Worm (Caenorhabditis elegans) whole organism, L2 larva: ENCODE measurements around the gene F56B3.2.

ENCODE experiments used
- R02D3.7 ChIP-seq: fragments of 150-350 bp; optimal IDR thresholded peaks from 2 replicates; lab custom pipeline; 2014; ENCODE audit warnings: missing biosample characterization, missing genetic modification characterization
- alr-1 ChIP-seq: fragments of 150-350 bp; optimal IDR thresholded peaks from 2 replicates; lab custom pipeline; 2014; ENCODE audit warnings: missing biosample characterization, missing genetic modification characterization
- ama-1 ChIP-seq: fragments of 150-350 bp; optimal IDR thresholded peaks from 2 replicates; lab custom pipeline; 2018; ENCODE audit warnings: inconsistent platforms
- elt-1 ChIP-seq: fragments of 150-350 bp; optimal IDR thresholded peaks from 2 replicates; lab custom pipeline; 2014; ENCODE audit warnings: missing biosample characterization, missing genetic modification characterization
- lsy-2 ChIP-seq, 2 experiments: fragments of 150-350 bp in 1 of 2; sonication (generic microtip) in 1 of 2; optimal IDR thresholded peaks; 2 replicates each; lab custom pipeline; 2014 to 2017; ENCODE audit warnings: missing biosample characterization in 2 of 2, missing genetic modification characterization in 2 of 2
- mab-5 ChIP-seq: fragments of 150-350 bp; optimal IDR thresholded peaks from 2 replicates; lab custom pipeline; 2014; ENCODE audit warnings: missing biosample characterization, missing genetic modification characterization
- nhr-12 ChIP-seq: fragments of 150-350 bp; optimal IDR thresholded peaks from 2 replicates; lab custom pipeline; 2014; ENCODE audit warnings: missing biosample characterization, missing genetic modification characterization
- nhr-237 ChIP-seq: fragments of 150-350 bp; optimal IDR thresholded peaks from 2 replicates; lab custom pipeline; 2014; ENCODE audit warnings: missing biosample characterization, missing genetic modification characterization
- nhr-77 ChIP-seq: fragments of 150-350 bp; optimal IDR thresholded peaks from 2 replicates; lab custom pipeline; 2014; ENCODE audit warnings: missing biosample characterization, missing genetic modification characterization

DNA sequence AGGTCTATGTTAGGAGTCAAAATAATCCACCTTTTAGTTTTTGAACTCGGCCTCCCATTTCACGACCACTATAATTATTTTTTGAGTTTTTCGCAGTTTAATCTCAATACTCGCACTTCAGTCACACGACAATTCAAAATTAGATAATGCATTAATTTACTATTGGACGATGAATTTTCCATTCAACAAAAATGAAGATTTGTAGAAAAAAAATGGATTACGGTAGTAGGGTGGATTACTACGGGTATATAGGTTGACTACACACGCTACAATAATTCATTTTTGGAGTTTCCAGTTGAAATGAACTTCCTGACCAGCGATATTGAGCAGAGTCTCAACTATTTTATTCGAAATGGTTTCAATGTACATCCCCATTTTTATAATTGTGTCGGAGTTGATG is 12.0 kb downstream of the F56B3.2 start, which contains the start of gene srt-23:
- TF ChIP-seq nhr-12 (tag; lab: Kevin White, UChicago) (no peak), mab-5 (tag; lab: Kevin White, UChicago) (no peak), lsy-2 (tag; optimal IDR thresholded peaks at IDR 0.05; lab: Kevin White, UChicago) (no peak), ama-1 (no peak), elt-1 (tag; lab: Kevin White, UChicago) (no peak), nhr-77 (no peak), nhr-237 (tag; lab: Kevin White, UChicago) (no peak), alr-1 (tag; lab: Kevin White, UChicago) (no peak), R02D3.7 (tag; lab: Kevin White, UChicago) (no peak)
